Worm (Caenorhabditis elegans) whole organism, L3 larva: ENCODE data around the gene srw-112.

Experiments
- R02D3.7 ChIP-seq: fragments of 150-350 bp; optimal IDR thresholded peaks from 2 replicates; lab custom pipeline; 2014; ENCODE audit warnings: missing biosample characterization, missing genetic modification characterization
- ZK546.5 ChIP-seq: sonication (generic microtip); optimal IDR thresholded peaks from 2 replicates; lab custom pipeline; 2017; ENCODE audit warnings: missing biosample characterization, missing genetic modification characterization
- ama-1 ChIP-seq: fragments of 150-350 bp; optimal IDR thresholded peaks from 2 replicates; lab custom pipeline; 2018
- ceh-16 ChIP-seq: sonication (generic microtip); optimal IDR thresholded peaks from 2 replicates; lab custom pipeline; 2017; ENCODE audit warnings: missing biosample characterization, missing genetic modification characterization
- ceh-28 ChIP-seq: fragments of 150-350 bp; optimal IDR thresholded peaks from 2 replicates; lab custom pipeline; 2014; ENCODE audit warnings: missing biosample characterization, missing genetic modification reagents, missing genetic modification characterization
- ceh-82 ChIP-seq: fragments of 150-350 bp; optimal IDR thresholded peaks from 2 replicates; lab custom pipeline; 2014; ENCODE audit warnings: missing biosample characterization, missing genetic modification characterization
- ceh-9 ChIP-seq: sonication (generic microtip); optimal IDR thresholded peaks from 2 replicates; lab custom pipeline; 2018; ENCODE audit warnings: missing biosample characterization, missing genetic modification characterization
- daf-12 ChIP-seq: fragments of 150-350 bp; optimal IDR thresholded peaks from 2 replicates; lab custom pipeline; 2014; ENCODE audit warnings: missing biosample characterization, missing genetic modification reagents, missing genetic modification characterization
- egl-5 ChIP-seq: fragments of 150-350 bp; optimal IDR thresholded peaks from 2 replicates; lab custom pipeline; 2017; ENCODE audit warnings: missing biosample characterization, missing genetic modification reagents, missing genetic modification characterization, inconsistent platforms
- elt-1 ChIP-seq: fragments of 150-350 bp; optimal IDR thresholded peaks from 2 replicates; lab custom pipeline; 2014; ENCODE audit warnings: missing biosample characterization, missing genetic modification characterization
- elt-2 ChIP-seq: sonication (generic microtip); optimal IDR thresholded peaks from 2 replicates; lab custom pipeline; 2016; ENCODE audit warnings: missing genetic modification reagents, mild to moderate bottlenecking, missing genetic modification characterization, missing compliant biosample characterization
- eor-1 ChIP-seq, 2 experiments: fragments of 150-350 bp; optimal IDR thresholded peaks; 2 replicates each; lab custom pipeline; 2014 to 2018; ENCODE audit warnings: missing biosample characterization in 2 of 2, missing genetic modification characterization in 2 of 2
- fkh-10 ChIP-seq: sonication (generic microtip); optimal IDR thresholded peaks from 2 replicates; lab custom pipeline; 2017; ENCODE audit warnings: missing biosample characterization, missing genetic modification reagents, missing genetic modification characterization
- fkh-2 ChIP-seq: fragments of 150-350 bp; optimal IDR thresholded peaks from 2 replicates; lab custom pipeline; 2014; ENCODE audit warnings: missing biosample characterization, missing genetic modification reagents, missing genetic modification characterization
- fos-1 ChIP-seq: fragments of 150-350 bp; optimal IDR thresholded peaks from 2 replicates; lab custom pipeline; 2014; ENCODE audit warnings: missing biosample characterization, missing genetic modification characterization
- hmg-11 ChIP-seq: sonication (generic microtip); optimal IDR thresholded peaks from 2 replicates; lab custom pipeline; 2016; ENCODE audit warnings: missing genetic modification characterization, missing compliant biosample characterization
- jun-1 ChIP-seq: fragments of 150-350 bp; optimal IDR thresholded peaks from 2 replicates; lab custom pipeline; 2014; ENCODE audit warnings: missing biosample characterization, missing genetic modification reagents, missing genetic modification characterization
- lin-39 ChIP-seq: fragments of 150-350 bp; optimal IDR thresholded peaks from 2 replicates; lab custom pipeline; 2018; ENCODE audit warnings: missing biosample characterization, missing genetic modification reagents, missing genetic modification characterization
- lsy-12 ChIP-seq: sonication (generic microtip); optimal IDR thresholded peaks from 2 replicates; lab custom pipeline; 2016; ENCODE audit warnings: mild to moderate bottlenecking, missing genetic modification characterization, missing compliant biosample characterization
- mdl-1 ChIP-seq: fragments of 150-350 bp; optimal IDR thresholded peaks from 2 replicates; lab custom pipeline; 2014; ENCODE audit warnings: missing biosample characterization, missing genetic modification characterization
- mml-1 ChIP-seq: fragments of 150-350 bp; sonication (generic microtip); optimal IDR thresholded peaks from 3 replicates; lab custom pipeline; 2014; ENCODE audit warnings: missing biosample characterization, missing genetic modification characterization
- nfya-1 ChIP-seq: sonication (generic microtip); optimal IDR thresholded peaks from 2 replicates; lab custom pipeline; 2017; ENCODE audit warnings: missing genetic modification characterization, mild to moderate bottlenecking, missing compliant biosample characterization, antibody characterized with exemption, moderate library complexity; ENCODE audit not compliant: insufficient read depth
- nhr-11 ChIP-seq: fragments of 150-350 bp; optimal IDR thresholded peaks from 2 replicates; lab custom pipeline; 2014; ENCODE audit warnings: missing biosample characterization, missing genetic modification characterization
- nhr-12 ChIP-seq: fragments of 150-350 bp; optimal IDR thresholded peaks from 2 replicates; lab custom pipeline; 2014; ENCODE audit warnings: missing biosample characterization, missing genetic modification characterization
- nhr-23 ChIP-seq: fragments of 150-350 bp; optimal IDR thresholded peaks from 2 replicates; lab custom pipeline; 2014; ENCODE audit warnings: missing biosample characterization, missing genetic modification reagents, missing genetic modification characterization
- nhr-25 ChIP-seq: sonication (generic microtip); optimal IDR thresholded peaks from 2 replicates; lab custom pipeline; 2017; ENCODE audit warnings: missing biosample characterization, missing genetic modification characterization
- nhr-76 ChIP-seq: fragments of 150-350 bp; sonication (generic microtip); optimal IDR thresholded peaks from 5 replicates; lab custom pipeline; 2014; ENCODE audit warnings: missing biosample characterization, missing genetic modification characterization
- pha-4 ChIP-seq: fragments of 150-350 bp; optimal IDR thresholded peaks from 2 replicates; lab custom pipeline; 2014; ENCODE audit warnings: missing biosample characterization, missing genetic modification reagents, missing genetic modification characterization
- sea-2 ChIP-seq: fragments of 150-350 bp; sonication (generic microtip); optimal IDR thresholded peaks from 4 replicates; lab custom pipeline; 2014; ENCODE audit warnings: missing biosample characterization, missing genetic modification reagents, missing genetic modification characterization
- skn-1 ChIP-seq: fragments of 150-350 bp; optimal IDR thresholded peaks from 2 replicates; lab custom pipeline; 2014; ENCODE audit warnings: missing biosample characterization, missing genetic modification characterization
- snpc-4 ChIP-seq: fragments of 150-350 bp; optimal IDR thresholded peaks from 2 replicates; lab custom pipeline; 2014; ENCODE audit warnings: missing biosample characterization, missing genetic modification characterization
- tbx-2 ChIP-seq: sonication (generic microtip); optimal IDR thresholded peaks from 2 replicates; lab custom pipeline; 2016; ENCODE audit warnings: mild to moderate bottlenecking, missing genetic modification characterization, missing compliant biosample characterization
- unc-39 ChIP-seq: sonication (generic microtip); optimal IDR thresholded peaks from 4 replicates; lab custom pipeline; 2017; ENCODE audit warnings: missing biosample characterization, missing genetic modification characterization
- unc-62 ChIP-seq: fragments of 150-350 bp; sonication (generic microtip); optimal IDR thresholded peaks from 4 replicates; lab custom pipeline; 2014; ENCODE audit warnings: missing biosample characterization, missing genetic modification reagents, missing genetic modification characterization
- zag-1 ChIP-seq: fragments of 150-350 bp; optimal IDR thresholded peaks from 2 replicates; lab custom pipeline; 2014; ENCODE audit warnings: missing biosample characterization, missing genetic modification characterization
- ztf-11 ChIP-seq: fragments of 150-350 bp; optimal IDR thresholded peaks from 2 replicates; lab custom pipeline; 2014; ENCODE audit warnings: missing biosample characterization, missing genetic modification characterization
- ztf-4 ChIP-seq: fragments of 150-350 bp; optimal IDR thresholded peaks from 2 replicates; lab custom pipeline; 2014; ENCODE audit warnings: missing biosample characterization, missing genetic modification characterization

Gene srw-112

ce11 chrV:3028205-3028604, 22.3 kb upstream of the srw-112 start, which contains the start of gene asp-7:
Gene asp-7 (plus strand): TSS chrV:3028285.
- TF ChIP-seq ztf-11 (tag; lab: Kevin White, UChicago) = no peak
- no peak for TF ChIP-seq eor-1 (tag; optimal IDR thresholded peaks at IDR 0.05; lab: Kevin White, UChicago)
- TF ChIP-seq elt-2 (tag; lab: Kevin White, UChicago) = peak; percentile 15
- no peak for TF ChIP-seq R02D3.7
- TF ChIP-seq, all 47 proteins: peak for 1

- TF ChIP-seq egl-5 (tag; lab: Kevin White, UChicago) = no peak
- peak; percentile 54 for TF ChIP-seq elt-2 (tag; lab: Kevin White, UChicago)
- TF ChIP-seq nhr-76 (tag; lab: Kevin White, UChicago) = no peak
- TF ChIP-seq, all 47 proteins: peak for 1
Observed at ce11 chrV:3024274-3024673, 18.4 kb upstream of the srw-112 start, which contains the start of gene asp-8. Gene asp-8 (plus strand): TSS chrV:3024549.

ce11 chrV:3021306-3021705, 15.4 kb upstream of the srw-112 start, which contains the start of gene irld-12:
Gene irld-12 (minus strand): TSS chrV:3021406.
- TF ChIP-seq ama-1 (lab: Kevin White, UChicago) (no peak), lsy-12 (no peak), unc-62 (no peak), fkh-2 (tag; lab: Kevin White, UChicago) (no peak), ceh-16 (tag; lab: Kevin White, UChicago) (no peak), skn-1 (tag; lab: Kevin White, UChicago) (no peak), snpc-4 (tag; lab: Kevin White, UChicago) (no peak), unc-39 (tag; lab: Kevin White, UChicago) (no peak), lin-39 (tag; lab: Kevin White, UChicago) (no peak), fos-1 (tag; lab: Kevin White, UChicago) (no peak), mml-1 (no peak), daf-12 (tag; lab: Kevin White, UChicago) (no peak), R02D3.7 (no peak), ztf-4 (no peak), elt-1 (tag; lab: Kevin White, UChicago) (no peak), nhr-25 (tag; lab: Kevin White, UChicago) (no peak), ceh-28 (tag; lab: Kevin White, UChicago) (no peak), ceh-82 (tag; lab: Kevin White, UChicago) (no peak), mdl-1 (tag; lab: Kevin White, UChicago) (no peak), sea-2 (GFP tag; lab: Kevin White, UChicago) (no peak)
- TF ChIP-seq, all 47 proteins: peak for 0

ce11 chrV:3017930-3018329, 12.1 kb upstream of the srw-112 start:
- TF ChIP-seq mdl-1 (tag; lab: Kevin White, UChicago) = no peak
- no peak for TF ChIP-seq hmg-11 (tag; lab: Kevin White, UChicago)
- no peak for TF ChIP-seq fkh-10
- TF ChIP-seq ztf-11 (tag; lab: Kevin White, UChicago) = no peak
- no peak for TF ChIP-seq ama-1 (lab: Kevin White, UChicago)
- no peak for TF ChIP-seq unc-39 (tag; lab: Kevin White, UChicago)
- no peak for TF ChIP-seq mml-1
- TF ChIP-seq nhr-23 = no peak
- no peak for TF ChIP-seq lin-39 (tag; lab: Kevin White, UChicago)
- TF ChIP-seq fos-1 (tag; lab: Kevin White, UChicago) = no peak
- TF ChIP-seq nhr-11 (tag; lab: Kevin White, UChicago) = no peak
- TF ChIP-seq, all 47 proteins: peak for 0

ce11 chrV:3014185-3014584, 8.3 kb upstream of the srw-112 start, which contains the start of gene K12D9.1:
Gene K12D9.1 (plus strand): TSS chrV:3014485.
- no peak for TF ChIP-seq tbx-2 (tag; lab: Kevin White, UChicago)
- TF ChIP-seq eor-1 (tag; optimal IDR thresholded peaks at IDR 0.05; lab: Kevin White, UChicago) = no peak
- no peak for TF ChIP-seq nfya-1
- no peak for TF ChIP-seq fkh-10
- no peak for TF ChIP-seq lsy-12
- no peak for TF ChIP-seq mdl-1 (tag; lab: Kevin White, UChicago)

- TF ChIP-seq zag-1 (tag; lab: Kevin White, UChicago) = no peak
- TF ChIP-seq skn-1 (tag; lab: Kevin White, UChicago) = no peak
- TF ChIP-seq daf-12 (tag; lab: Kevin White, UChicago) = no peak
- TF ChIP-seq ZK546.5 (tag; lab: Kevin White, UChicago) = no peak
- no peak for TF ChIP-seq pha-4
- TF ChIP-seq ceh-9 (tag; lab: Kevin White, UChicago) = no peak
- TF ChIP-seq nhr-12 (tag; lab: Kevin White, UChicago) = no peak
- TF ChIP-seq fkh-10 = no peak
- TF ChIP-seq unc-62 = no peak
- TF ChIP-seq lin-39 (tag; lab: Kevin White, UChicago) = no peak
- TF ChIP-seq jun-1 = no peak
- no peak for TF ChIP-seq ztf-4
Observed at ce11 chrV:3011394-3011793, 5.5 kb upstream of the srw-112 start, which contains the start of gene srw-135. Gene srw-135 (minus strand): TSS chrV:3011494.
